Fruit fly (Drosophila melanogaster) whole organism, prepupa: ENCODE data around the gene Kua.

Source experiments
- Blimp-1 ChIP-seq: fragments of 200-800 bp; sonication (Bioruptor generic); optimal IDR thresholded peaks from 3 replicates; lab custom pipeline; 2017; ENCODE audit warnings: missing biosample characterization, missing genetic modification characterization, mild to moderate bottlenecking, moderate library complexity, missing genetic modification reagents
- CG10631 ChIP-seq: fragments of 200-800 bp; sonication (Bioruptor generic); optimal IDR thresholded peaks from 2 replicates; lab custom pipeline; 2016; ENCODE audit warnings: missing biosample characterization, missing genetic modification characterization
- CG11762 ChIP-seq: fragments of 200-800 bp; sonication (Bioruptor generic); optimal IDR thresholded peaks from 3 replicates; lab custom pipeline; 2016; ENCODE audit warnings: missing biosample characterization, missing genetic modification characterization; ENCODE audit not compliant: insufficient read depth
- CG11902 ChIP-seq: fragments of 200-800 bp; sonication (Bioruptor generic); optimal IDR thresholded peaks from 3 replicates; lab custom pipeline; 2016; ENCODE audit warnings: missing biosample characterization, missing genetic modification characterization
- CG15336 ChIP-seq: fragments of 200-800 bp; sonication (Bioruptor generic); IDR thresholded peaks from 2 replicates; pipeline ENCODE4 v1.3.6; 2022; ENCODE audit warnings: missing biosample characterization, missing genetic modification characterization
- CG1621 ChIP-seq: fragments of 200-800 bp; sonication (Bioruptor generic); optimal IDR thresholded peaks from 3 replicates; lab custom pipeline; 2018; ENCODE audit warnings: missing biosample characterization, mild to moderate bottlenecking, missing genetic modification characterization
- CG16779 ChIP-seq: fragments of 200-800 bp; sonication (Bioruptor generic); optimal IDR thresholded peaks from 3 replicates; lab custom pipeline; 2017; ENCODE audit warnings: missing biosample characterization, mild to moderate bottlenecking, missing genetic modification characterization
- CG3032 ChIP-seq: fragments of 200-800 bp; optimal IDR thresholded peaks from 2 replicates; lab custom pipeline; 2019; ENCODE audit warnings: missing biosample characterization, mild to moderate bottlenecking, missing genetic modification characterization, moderate library complexity
- CG34406 ChIP-seq: fragments of 200-800 bp; sonication (Bioruptor generic); optimal IDR thresholded peaks from 3 replicates; lab custom pipeline; 2016; ENCODE audit warnings: missing biosample characterization, missing genetic modification characterization
- CG4318 ChIP-seq: fragments of 200-800 bp; sonication (Bioruptor generic); optimal IDR thresholded peaks from 3 replicates; lab custom pipeline; 2017; ENCODE audit warnings: missing biosample characterization, mild to moderate bottlenecking, missing genetic modification characterization
- CG6163 ChIP-seq: fragments of 200-800 bp; sonication (Bioruptor generic); IDR thresholded peaks from 3 replicates; pipeline ENCODE4 v1.3.6; 2022; ENCODE audit warnings: missing biosample characterization, missing genetic modification characterization
- CG6792 ChIP-seq: fragments of 200-800 bp; sonication (Bioruptor generic); optimal IDR thresholded peaks from 3 replicates; lab custom pipeline; 2016; ENCODE audit warnings: missing biosample characterization, missing genetic modification characterization
- CG6808 ChIP-seq: fragments of 200-800 bp; sonication (Bioruptor generic); optimal IDR thresholded peaks from 3 replicates; lab custom pipeline; 2017; ENCODE audit warnings: missing biosample characterization, missing genetic modification characterization, mild to moderate bottlenecking, moderate library complexity, missing genetic modification reagents
- CG6854 ChIP-seq: fragments of 200-800 bp; sonication (Bioruptor generic); optimal IDR thresholded peaks from 2 replicates; lab custom pipeline; 2017; ENCODE audit warnings: missing biosample characterization, mild to moderate bottlenecking, missing genetic modification characterization
- CG8119 ChIP-seq: fragments of 200-800 bp; sonication (Bioruptor generic); IDR thresholded peaks from 3 replicates; pipeline ENCODE4 v1.3.6; 2022; ENCODE audit warnings: missing biosample characterization, missing genetic modification characterization
- CG8319 ChIP-seq: fragments of 200-800 bp; sonication (Bioruptor generic); optimal IDR thresholded peaks from 3 replicates; lab custom pipeline; 2016; ENCODE audit warnings: missing biosample characterization, missing genetic modification characterization
- CG8632 ChIP-seq: fragments of 200-800 bp; sonication (Bioruptor generic); optimal IDR thresholded peaks from 3 replicates; lab custom pipeline; 2016; ENCODE audit warnings: missing biosample characterization, missing genetic modification characterization
- CG9139 ChIP-seq: fragments of 200-800 bp; sonication (Bioruptor generic); optimal IDR thresholded peaks from 3 replicates; lab custom pipeline; 2017; ENCODE audit warnings: missing biosample characterization, mild to moderate bottlenecking, missing genetic modification characterization
- Eip75B ChIP-seq: fragments of 200-800 bp; sonication (Bioruptor generic); optimal IDR thresholded peaks from 3 replicates; lab custom pipeline; 2016; ENCODE audit warnings: missing biosample characterization, missing genetic modification characterization
- Eip78C ChIP-seq: fragments of 200-800 bp; sonication (Bioruptor generic); peaks from one replicate; lab custom pipeline; 2016; ENCODE audit warnings: missing biosample characterization, missing genetic modification characterization
- Ets21C ChIP-seq: fragments of 200-800 bp; sonication (Bioruptor generic); optimal IDR thresholded peaks from 3 replicates; lab custom pipeline; 2016; ENCODE audit warnings: missing biosample characterization, missing genetic modification characterization
- Ets96B ChIP-seq: fragments of 200-800 bp; optimal IDR thresholded peaks from 2 replicates; lab custom pipeline; 2019; ENCODE audit warnings: missing biosample characterization, mild to moderate bottlenecking, missing genetic modification characterization, moderate library complexity
- Hr38 ChIP-seq: sonication (Bioruptor generic); optimal IDR thresholded peaks from 2 replicates; lab custom pipeline; 2016; ENCODE audit warnings: missing biosample characterization, missing genetic modification characterization
- Hr39 ChIP-seq: fragments of 200-800 bp; sonication (Bioruptor generic); optimal IDR thresholded peaks from 2 replicates; lab custom pipeline; 2016; ENCODE audit warnings: missing biosample characterization, missing genetic modification characterization
- Hr4 ChIP-seq: fragments of 200-800 bp; sonication (Bioruptor generic); optimal IDR thresholded peaks from 3 replicates; lab custom pipeline; 2016; ENCODE audit warnings: missing biosample characterization, missing genetic modification characterization
- Met ChIP-seq: fragments of 200-800 bp; sonication (Bioruptor generic); optimal IDR thresholded peaks from 3 replicates; lab custom pipeline; 2016; ENCODE audit warnings: missing biosample characterization, missing genetic modification characterization
- OdsH ChIP-seq: fragments of 200-800 bp; sonication (Bioruptor generic); optimal IDR thresholded peaks from 3 replicates; lab custom pipeline; 2016; ENCODE audit warnings: missing biosample characterization, missing genetic modification characterization
- Smox ChIP-seq: fragments of 200-800 bp; sonication (Bioruptor generic); optimal IDR thresholded peaks from 3 replicates; lab custom pipeline; 2016; ENCODE audit warnings: missing biosample characterization, missing genetic modification characterization
- Sox102F ChIP-seq: fragments of 200-800 bp; sonication (Bioruptor generic); optimal IDR thresholded peaks from 2 replicates; lab custom pipeline; 2016; ENCODE audit warnings: missing biosample characterization, mild to moderate bottlenecking, missing genetic modification characterization
- Sox14 ChIP-seq: fragments of 200-800 bp; sonication (Bioruptor generic); optimal IDR thresholded peaks from 3 replicates; lab custom pipeline; 2016; ENCODE audit warnings: missing biosample characterization, missing genetic modification characterization
- achi ChIP-seq: fragments of 200-800 bp; sonication (Bioruptor generic); optimal IDR thresholded peaks from 3 replicates; lab custom pipeline; 2016; ENCODE audit warnings: missing biosample characterization, missing genetic modification characterization
- acj6 ChIP-seq: fragments of 200-800 bp; sonication (Bioruptor generic); optimal IDR thresholded peaks from 3 replicates; lab custom pipeline; 2016; ENCODE audit warnings: missing biosample characterization, missing genetic modification characterization
- dac ChIP-seq: fragments of 200-800 bp; sonication (Bioruptor generic); optimal IDR thresholded peaks from 2 replicates; lab custom pipeline; 2017; ENCODE audit warnings: missing biosample characterization, mild to moderate bottlenecking, missing genetic modification characterization
- eg ChIP-seq: fragments of 200-800 bp; sonication (Bioruptor generic); IDR thresholded peaks from 3 replicates; pipeline ENCODE4 v1.3.6; 2022; ENCODE audit warnings: missing biosample characterization, missing genetic modification characterization
- esn ChIP-seq: fragments of 200-800 bp; sonication (Bioruptor generic); optimal IDR thresholded peaks from 2 replicates; lab custom pipeline; 2016; ENCODE audit warnings: missing biosample characterization, mild to moderate bottlenecking, missing genetic modification characterization, moderate library complexity
- fd59A ChIP-seq: fragments of 200-800 bp; sonication (Bioruptor generic); optimal IDR thresholded peaks from 2 replicates; lab custom pipeline; 2017; ENCODE audit warnings: missing biosample characterization, mild to moderate bottlenecking, missing genetic modification characterization, missing genetic modification reagents
- fd85E ChIP-seq: fragments of 200-800 bp; sonication (Bioruptor generic); optimal IDR thresholded peaks from 3 replicates; lab custom pipeline; 2016; ENCODE audit warnings: missing biosample characterization, missing genetic modification characterization
- fkh ChIP-seq: fragments of 200-800 bp; sonication (Bioruptor generic); optimal IDR thresholded peaks from 3 replicates; lab custom pipeline; 2017; ENCODE audit warnings: missing biosample characterization, mild to moderate bottlenecking, missing genetic modification characterization, moderate library complexity
- lz ChIP-seq: fragments of 200-800 bp; sonication (Bioruptor generic); optimal IDR thresholded peaks from 3 replicates; lab custom pipeline; 2016; ENCODE audit warnings: missing biosample characterization, missing genetic modification characterization
- net ChIP-seq: fragments of 200-800 bp; sonication (Bioruptor generic); optimal IDR thresholded peaks from 3 replicates; lab custom pipeline; 2016; ENCODE audit warnings: missing biosample characterization, missing genetic modification characterization
- pdm3 ChIP-seq: fragments of 200-800 bp; sonication (Bioruptor generic); optimal IDR thresholded peaks from 3 replicates; lab custom pipeline; 2016; ENCODE audit warnings: missing biosample characterization, missing genetic modification characterization
- spab ChIP-seq: fragments of 200-800 bp; sonication (Bioruptor generic); optimal IDR thresholded peaks from 2 replicates; lab custom pipeline; 2017; ENCODE audit warnings: missing biosample characterization, mild to moderate bottlenecking, missing genetic modification characterization, missing genetic modification reagents
- ss ChIP-seq, 2 experiments: fragments of 200-800 bp; sonication (Bioruptor generic); optimal IDR thresholded peaks; 2 replicates in 1 of 2; 3 replicates in 1 of 2; lab custom pipeline; 2017 to 2018; ENCODE audit warnings: mild to moderate bottlenecking in 2 of 2, missing biosample characterization in 2 of 2, missing genetic modification characterization in 2 of 2, moderate library complexity in 1 of 2
- svp ChIP-seq: fragments of 200-800 bp; sonication (Bioruptor generic); peaks from one replicate; lab custom pipeline; 2016; ENCODE audit warnings: missing biosample characterization, missing genetic modification characterization
- topi ChIP-seq: fragments of 200-800 bp; sonication (Bioruptor generic); optimal IDR thresholded peaks from 3 replicates; lab custom pipeline; 2016; ENCODE audit warnings: missing biosample characterization, missing genetic modification characterization
- vri ChIP-seq: fragments of 200-800 bp; sonication (Bioruptor generic); optimal IDR thresholded peaks from 3 replicates; lab custom pipeline; 2016; ENCODE audit warnings: missing biosample characterization, mild to moderate bottlenecking, missing genetic modification characterization

Gene Kua

dm6 chr2L:20084785-20085555, 12.4 kb upstream of the Kua start, which contains the start of gene fok (continued):
- TF ChIP-seq Sox102F (peak; percentile 99), fkh (GFP tag; lab: Kevin White, UChicago) (peak; percentile 100), net (GFP tag; lab: Kevin White, UChicago) (peak; percentile 97), Met (GFP tag; lab: Kevin White, UChicago) (peak; percentile 99), Hr39 (GFP tag; lab: Kevin White, UChicago) (peak; percentile 97), Eip75B (peak; percentile 99), ss (GFP tag; optimal IDR thresholded peaks at IDR 0.05; lab: Kevin White, UChicago) (peak; percentile 98), CG8319 (GFP tag; lab: Kevin White, UChicago) (peak; percentile 97), Hr4 (GFP tag; lab: Kevin White, UChicago) (peak; percentile 98), pdm3 (GFP tag; lab: Kevin White, UChicago) (peak; percentile 98), topi (peak; percentile 98), CG16779 (tag; lab: Kevin White, UChicago) (peak; percentile 96), Ets96B (peak; percentile 98), CG15336 (GFP tag; lab: Robert Waterston, UW) (peak; percentile 99), svp (peak; percentile 99), CG10631 (GFP tag; lab: Kevin White, UChicago) (peak; percentile 97), CG6792 (GFP tag; lab: Kevin White, UChicago) (peak; percentile 99), fd85E (GFP tag; lab: Kevin White, UChicago) (peak; percentile 91), CG9139 (GFP tag; lab: Kevin White, UChicago) (peak; percentile 95), vri (GFP tag; lab: Kevin White, UChicago) (peak; percentile 98), CG11902 (GFP tag; lab: Kevin White, UChicago) (peak; percentile 95), spab (GFP tag; lab: Kevin White, UChicago) (peak; percentile 97), Sox14 (GFP tag; lab: Kevin White, UChicago) (peak; percentile 98), CG3032 (tag; lab: Kevin White, UChicago) (peak; percentile 97), OdsH (GFP tag; lab: Kevin White, UChicago) (peak; percentile 97), achi (GFP tag; lab: Kevin White, UChicago) (peak; percentile 97), CG4318 (GFP tag; lab: Kevin White, UChicago) (peak; percentile 93), Eip78C (peak; percentile 100), CG6808 (GFP tag; lab: Kevin White, UChicago) (peak; percentile 98), Hr38 (no peak), fd59A (GFP tag; lab: Kevin White, UChicago) (peak; percentile 96), dac (peak; percentile 91), eg (peak; percentile 94), Ets21C (GFP tag; lab: Kevin White, UChicago) (peak; percentile 96), Smox (peak; percentile 98), CG1621 (tag; lab: Kevin White, UChicago) (peak; percentile 95), CG6854 (GFP tag; lab: Kevin White, UChicago) (peak; percentile 96), CG11762 (GFP tag; lab: Kevin White, UChicago) (peak; percentile 97)

dm6 chr2L:20086295-20087096, 10.9 kb upstream of the Kua start:
- peak; percentile 72 for TF ChIP-seq fd59A (GFP tag; lab: Kevin White, UChicago)
- TF ChIP-seq CG11762 (GFP tag; lab: Kevin White, UChicago): peak; percentile 94
- TF ChIP-seq CG34406 (GFP tag; lab: Kevin White, UChicago): peak; percentile 93
- peak; percentile 95 for TF ChIP-seq CG8119 (GFP tag; lab: Robert Waterston, UW)
- TF ChIP-seq Sox102F: peak; percentile 93
- TF ChIP-seq CG6792 (GFP tag; lab: Kevin White, UChicago): peak; percentile 93
- peak; percentile 96 for TF ChIP-seq CG6163 (GFP tag; lab: Robert Waterston, UW)
- peak; percentile 53 for TF ChIP-seq CG9139 (GFP tag; lab: Kevin White, UChicago)
- TF ChIP-seq lz: peak; percentile 90
- TF ChIP-seq CG15336 (GFP tag; lab: Robert Waterston, UW): peak; percentile 97
- peak; percentile 95 for TF ChIP-seq esn
- TF ChIP-seq CG6854 (GFP tag; lab: Kevin White, UChicago): peak; percentile 66
- TF ChIP-seq Hr39 (GFP tag; lab: Kevin White, UChicago): peak; percentile 91
- peak; percentile 92 for TF ChIP-seq acj6 (GFP tag; lab: Kevin White, UChicago)
- TF ChIP-seq CG11902 (GFP tag; lab: Kevin White, UChicago): peak; percentile 84
- peak; percentile 85 for TF ChIP-seq dac
- TF ChIP-seq CG8632 (GFP tag; lab: Kevin White, UChicago): peak; percentile 91
- TF ChIP-seq CG6808 (GFP tag; lab: Kevin White, UChicago): peak; percentile 74
- peak; percentile 98 for TF ChIP-seq fkh (GFP tag; lab: Kevin White, UChicago)
- TF ChIP-seq Blimp-1: peak; percentile 68
